Fruit fly (Drosophila melanogaster) whole organism, wandering third instar larva: ENCODE measurements around the gene CG46303.

ENCODE experiments used
- GATAd ChIP-seq: sonication (Bioruptor generic); optimal IDR thresholded peaks from 2 replicates; lab custom pipeline; 2016; ENCODE audit warnings: missing biosample characterization, missing genetic modification characterization
- HLH106 ChIP-seq: fragments of 200-800 bp; optimal IDR thresholded peaks from 3 replicates; lab custom pipeline; 2019; ENCODE audit warnings: missing biosample characterization, mild to moderate bottlenecking, missing genetic modification characterization, moderate library complexity
- Hr83 ChIP-seq: fragments of 200-300 bp; sonication (Bioruptor generic); optimal IDR thresholded peaks from 2 replicates; lab custom pipeline; 2016; ENCODE audit warnings: missing biosample characterization, mild to moderate bottlenecking, missing genetic modification characterization, moderate library complexity; ENCODE audit not compliant: poor library complexity, severe bottlenecking
- N ChIP-seq: fragments of >200 bp; optimal IDR thresholded peaks from 2 replicates; lab custom pipeline; 2018; ENCODE audit warnings: missing biosample characterization, missing external identifiers, missing genetic modification characterization
- OdsH ChIP-seq: fragments of 200-800 bp; sonication (Bioruptor generic); optimal IDR thresholded peaks from 2 replicates; lab custom pipeline; 2016; ENCODE audit warnings: missing biosample characterization, mild to moderate bottlenecking, missing genetic modification characterization
- br ChIP-seq: fragments of 200-800 bp; sonication (Bioruptor generic); optimal IDR thresholded peaks from 2 replicates; lab custom pipeline; 2016; ENCODE audit warnings: missing biosample characterization, missing genetic modification characterization
- dl ChIP-seq, 2 experiments: fragments of 175-275, 200-275 bp in 1 of 2; fragments of 200-275 bp in 1 of 2; sonication (Bioruptor generic); optimal IDR thresholded peaks; lab custom pipeline; 2018; ENCODE audit warnings: mild to moderate bottlenecking in 2 of 2, missing biosample characterization in 2 of 2, missing genetic modification characterization in 2 of 2, moderate library complexity in 2 of 2; ENCODE audit not compliant: partially characterized antibody in 2 of 2, insufficient read depth in 1 of 2
- ey ChIP-seq: fragments of 200-800 bp; sonication (Bioruptor generic); optimal IDR thresholded peaks from 2 replicates; lab custom pipeline; 2016; ENCODE audit warnings: missing biosample characterization, missing genetic modification characterization
- fru ChIP-seq: fragments of 200-800 bp; sonication (Bioruptor generic); optimal IDR thresholded peaks from 3 replicates; lab custom pipeline; 2016; ENCODE audit warnings: missing biosample characterization, mild to moderate bottlenecking, missing genetic modification characterization
- jim ChIP-seq: fragments of 175-275, 200-325 bp; sonication (Bioruptor generic); optimal IDR thresholded peaks from 2 replicates; lab custom pipeline; 2016; ENCODE audit warnings: missing biosample characterization, mild to moderate bottlenecking, missing genetic modification characterization
- psq ChIP-seq: fragments of 200-800 bp; sonication (Bioruptor generic); optimal IDR thresholded peaks from 3 replicates; lab custom pipeline; 2017; ENCODE audit warnings: missing biosample characterization, mild to moderate bottlenecking, missing genetic modification characterization, moderate library complexity

- no peak for TF ChIP-seq OdsH
- TF ChIP-seq jim (GFP tag; lab: Kevin White, UChicago), result no peak
- no peak for TF ChIP-seq fru (GFP tag; lab: Kevin White, UChicago)
- no peak for TF ChIP-seq ey (GFP tag; lab: Kevin White, UChicago)
- no peak for TF ChIP-seq GATAd (GFP tag; lab: Kevin White, UChicago)
- no peak for TF ChIP-seq dl (GFP tag; optimal IDR thresholded peaks at IDR 0.05; lab: Kevin White, UChicago; ENCODE audit: insufficient read depth in 1 of 2, partially characterized antibody in 2 of 2)
- TF ChIP-seq HLH106 (tag; lab: Kevin White, UChicago), result no peak
- no peak for TF ChIP-seq br (GFP tag; lab: Kevin White, UChicago)
- no peak for TF ChIP-seq psq
- no peak for TF ChIP-seq N (GFP tag; lab: Kevin White, UChicago)
- no peak for TF ChIP-seq Hr83 (GFP tag; lab: Kevin White, UChicago)
These were observed 9.6 kb downstream of the CG46303 start, which contains the start of gene CG1208 for dm6 chr3R:5831339-5831738.
